Worm (Caenorhabditis elegans) whole organism, mixed stage, embryonic: ENCODE results near the gene C29F9.6.

ENCODE experiments used
- elt-3 ChIP-seq: fragments of 150-350 bp; optimal IDR thresholded peaks from 2 replicates; lab custom pipeline; 2014; ENCODE audit warnings: missing biosample characterization, missing genetic modification characterization
- lin-32 ChIP-seq: fragments of 200-800 bp; sonication (Bioruptor generic); optimal IDR thresholded peaks from 2 replicates; lab custom pipeline; 2018; ENCODE audit warnings: mild to moderate bottlenecking, missing genetic modification characterization, missing compliant biosample characterization
- nhr-12 ChIP-seq: fragments of 150-350 bp; optimal IDR thresholded peaks from 2 replicates; lab custom pipeline; 2014; ENCODE audit warnings: missing biosample characterization, missing genetic modification characterization

DNA sequence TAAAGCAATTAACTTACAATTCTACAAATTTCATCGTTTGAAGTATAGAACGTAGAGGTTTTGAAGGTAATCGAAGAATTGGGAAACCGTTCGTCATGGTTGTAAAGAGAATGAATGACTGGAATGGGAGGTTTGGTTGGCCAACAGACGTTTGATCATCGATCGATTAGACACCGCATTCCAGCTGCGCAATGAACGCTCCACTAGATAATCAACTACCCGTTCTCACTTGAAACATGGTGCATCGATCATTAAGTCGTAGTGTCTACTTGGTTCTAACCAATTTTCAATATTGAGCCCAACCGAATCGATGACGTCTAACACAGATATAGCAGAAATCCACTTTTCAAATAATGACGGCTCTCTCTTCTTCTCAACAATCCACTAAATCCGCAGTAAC lies 28.4 kb downstream of the C29F9.6 start, which contains the start of gene fbxb-82:
- no peak for TF ChIP-seq elt-3
- no peak for TF ChIP-seq lin-32 (GFP tag; lab: Kevin White, UChicago)
- TF ChIP-seq nhr-12 (tag; lab: Kevin White, UChicago) = no peak
